Worm (Caenorhabditis elegans): Measurements from ENCODE around the gene T23F11.2.
A peak's percentile ranks its signal among the peaks of the same experiment; 100 is the strongest.

Gene T23F11.2

ce11 chrIII:4653912-4654311 lies 1.4 kb downstream of the T23F11.2 start:
- peak; percentile 0 for TF ChIP-seq elt-2 (tag; optimal IDR thresholded peaks at IDR 0.05)
- peak; percentile 47 for TF ChIP-seq nhr-85 (tag)
- no peak for TF ChIP-seq ceh-8 (GFP tag; optimal IDR thresholded peaks at IDR 0.05)

ce11 chrIII:4653374-4653773 lies 1.9 kb downstream of the T23F11.2 start:
- TF ChIP-seq efl-1 (optimal IDR thresholded peaks at IDR 0.05) (no peak), efl-1 (GFP tag; optimal IDR thresholded peaks at IDR 0.05 in 1 of 2) (no peak), unc-130 (tag; optimal IDR thresholded peaks at IDR 0.05) (no peak)

- TF ChIP-seq elt-3 (tag; optimal IDR thresholded peaks at IDR 0.05) (peak in 2 of 6 experiments; percentile 13 to 61), elt-2 (tag; optimal IDR thresholded peaks at IDR 0.05) (peak; percentile 44), lin-35 (GFP tag; optimal IDR thresholded peaks at IDR 0.05) (peak in 1 of 2 experiments; percentile 27), efl-1 (optimal IDR thresholded peaks at IDR 0.05) (no peak), efl-1 (GFP tag; optimal IDR thresholded peaks at IDR 0.05 in 1 of 2) (peak in 1 of 2 experiments; percentile 37), C34B4.2 (tag; optimal IDR thresholded peaks at IDR 0.05) (no peak), jun-1 (tag; optimal IDR thresholded peaks at IDR 0.05) (no peak), skn-1 (tag; optimal IDR thresholded peaks at IDR 0.05) (no peak), nhr-19 (GFP tag; conservative IDR thresholded peaks at IDR 0.05) (peak; percentile 39; the same call in 1 of the 2 replicates), nhr-20 (tag; optimal IDR thresholded peaks at IDR 0.05) (peak; percentile 15), blmp-1 (tag; optimal IDR thresholded peaks at IDR 0.05) (peak; percentile 69), ama-1 (optimal IDR thresholded peaks at IDR 0.05) (peak; percentile 48), ces-1 (GFP tag; optimal IDR thresholded peaks at IDR 0.05) (no peak), ztf-11 (tag; optimal IDR thresholded peaks at IDR 0.05) (no peak), pax-3 (tag; optimal IDR thresholded peaks at IDR 0.05) (no peak), fkh-4 (tag; optimal IDR thresholded peaks at IDR 0.05; ENCODE audit: borderline replicate concordance) (no peak)
Measured at ce11 chrIII:4649811-4650544, 5.3 kb downstream of the T23F11.2 start, which contains the start of gene ppm-2. Gene ppm-2 (plus strand): TSS chrIII:4650494.

ce11 chrIII:4649363-4649768 lies 5.9 kb downstream of the T23F11.2 start:
- TF ChIP-seq mab-9 (GFP tag; IDR thresholded peaks at IDR 0.05): peak; percentile 73
- peak; percentile 89 for TF ChIP-seq xbp-1 (tag; optimal IDR thresholded peaks at IDR 0.05)
- peak; percentile 76 for TF ChIP-seq snpc-4 (tag; optimal IDR thresholded peaks at IDR 0.05)
- TF ChIP-seq ama-1 (optimal IDR thresholded peaks at IDR 0.05): no peak
- TF ChIP-seq lsy-2 (tag; optimal IDR thresholded peaks at IDR 0.05): peak; percentile 83 to 95
- TF ChIP-seq nhr-20 (tag; optimal IDR thresholded peaks at IDR 0.05): peak; percentile 98
- peak; percentile 90 for TF ChIP-seq unc-130 (tag; optimal IDR thresholded peaks at IDR 0.05)
- TF ChIP-seq vab-15 (tag; optimal IDR thresholded peaks at IDR 0.05): peak; percentile 58
- TF ChIP-seq ceh-63 (GFP tag; optimal IDR thresholded peaks at IDR 0.05): no peak
- TF ChIP-seq tbx-2 (tag; optimal IDR thresholded peaks at IDR 0.05): peak; percentile 94
- TF ChIP-seq jun-1 (tag; optimal IDR thresholded peaks at IDR 0.05): peak; percentile 92
- peak; percentile 96 for TF ChIP-seq mep-1 (tag; optimal IDR thresholded peaks at IDR 0.05)
- peak; percentile 84 for TF ChIP-seq blmp-1 (tag; optimal IDR thresholded peaks at IDR 0.05)
- TF ChIP-seq egl-27 (tag; optimal IDR thresholded peaks at IDR 0.05): peak; percentile 84 to 85
- no peak for TF ChIP-seq nhr-84 (tag; optimal IDR thresholded peaks at IDR 0.05)
- no peak for TF ChIP-seq ceh-90 (tag; optimal IDR thresholded peaks at IDR 0.05)
- TF ChIP-seq nhr-47 (tag; optimal IDR thresholded peaks at IDR 0.05): peak; percentile 94
- peak; percentile 77 for TF ChIP-seq nhr-237 (tag; optimal IDR thresholded peaks at IDR 0.05)
- TF ChIP-seq lin-14 (GFP tag; optimal IDR thresholded peaks at IDR 0.05): peak; percentile 100
- TF ChIP-seq nhr-12 (tag; optimal IDR thresholded peaks at IDR 0.05): no peak
- TF ChIP-seq lin-35 (GFP tag; optimal IDR thresholded peaks at IDR 0.05): peak; percentile 83 to 91
- no peak for TF ChIP-seq C34B4.2 (tag; optimal IDR thresholded peaks at IDR 0.05)
- no peak for TF ChIP-seq tlp-1 (tag; optimal IDR thresholded peaks at IDR 0.05)
- peak in 5 of 6 experiments; percentile 36 to 97 (median 82) for TF ChIP-seq elt-3 (tag; optimal IDR thresholded peaks at IDR 0.05)
- TF ChIP-seq sox-4 (tag; optimal IDR thresholded peaks at IDR 0.05): no peak
- peak; percentile 7 for TF ChIP-seq lin-39 (tag; optimal IDR thresholded peaks at IDR 0.05)
- peak; percentile 12 for TF ChIP-seq pag-3 (tag; optimal IDR thresholded peaks at IDR 0.05; ENCODE audit: borderline replicate concordance, insufficient read depth)
- TF ChIP-seq swsn-7 (tag; optimal IDR thresholded peaks at IDR 0.05): peak; percentile 92
- peak; percentile 91 for TF ChIP-seq lin-13 (GFP tag; optimal IDR thresholded peaks at IDR 0.05)
- peak; percentile 60 for TF ChIP-seq lin-15B (tag; optimal IDR thresholded peaks at IDR 0.05)
- peak; percentile 84 for TF ChIP-seq C04F5.9 (tag; optimal IDR thresholded peaks at IDR 0.05)
- TF ChIP-seq ztf-4 (tag; optimal IDR thresholded peaks at IDR 0.05): peak; percentile 90
- no peak for TF ChIP-seq sptf-1 (tag; optimal IDR thresholded peaks at IDR 0.05)
- TF ChIP-seq pqm-1 (tag; optimal IDR thresholded peaks at IDR 0.05): peak; percentile 40
- TF ChIP-seq ceh-8 (GFP tag; optimal IDR thresholded peaks at IDR 0.05): no peak

All from whole organism, L1 larva.